Fruit fly (Drosophila melanogaster) Kc167 (cell line): ENCODE data around the gene gish.

Source experiments
- Myc ChIP-seq: fragments of >200 bp; optimal IDR thresholded peaks from 2 replicates; lab custom pipeline; 2017; ENCODE audit warnings: missing external identifiers
- psq ChIP-seq: fragments of >200 bp; optimal IDR thresholded peaks from 2 replicates; lab custom pipeline; 2017; ENCODE audit warnings: missing external identifiers
- ttk ChIP-seq: sonication (Bioruptor generic); optimal IDR thresholded peaks from 2 replicates; lab custom pipeline; 2017; ENCODE audit warnings: missing external identifiers

DNA sequence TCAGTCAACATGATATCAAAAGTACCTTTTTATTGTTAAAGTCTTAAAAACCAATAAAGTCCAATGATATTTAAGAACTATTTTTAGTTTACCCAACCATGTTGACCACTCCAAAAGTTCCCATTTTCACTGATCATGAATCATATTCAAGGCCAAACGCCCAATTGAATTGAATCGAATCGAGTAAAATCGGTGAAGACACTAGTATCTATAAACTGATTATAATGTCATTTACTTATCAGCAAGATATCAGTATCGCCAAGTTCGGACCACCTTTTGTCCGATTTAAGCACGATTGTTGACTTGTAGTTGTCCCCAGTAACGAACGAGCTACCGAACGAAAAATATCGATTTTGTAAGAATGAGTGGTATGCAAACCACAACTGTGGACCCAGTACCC lies 50.8 kb downstream of the gish start, which contains the start of gene CG6901:
- TF ChIP-seq Myc (lab: Kevin White, UChicago) = no peak
- no peak for TF ChIP-seq ttk (lab: Kevin White, UChicago)
- no peak for TF ChIP-seq psq (lab: Kevin White, UChicago)
